Worm (Caenorhabditis elegans) whole organism, L1 larva: Measurements from ENCODE around the gene M03C11.3.

Experiments
- C16A3.4 ChIP-seq: fragments of 150-350 bp; optimal IDR thresholded peaks from 2 replicates; lab custom pipeline; 2014; ENCODE audit warnings: missing biosample characterization, missing genetic modification characterization
- Y116A8C.19 ChIP-seq: sonication (generic microtip); optimal IDR thresholded peaks from 2 replicates; lab custom pipeline; 2016; ENCODE audit warnings: missing compliant biosample characterization, missing genetic modification characterization, borderline replicate concordance
- aha-1 ChIP-seq: fragments of 150-350 bp; optimal IDR thresholded peaks from 2 replicates; lab custom pipeline; 2014; ENCODE audit warnings: missing biosample characterization, missing genetic modification characterization
- ama-1 ChIP-seq: fragments of 150-350 bp; optimal IDR thresholded peaks from 2 replicates; lab custom pipeline; 2014
- ceh-63 ChIP-seq: fragments of 200-800 bp; sonication (Bioruptor generic); optimal IDR thresholded peaks from 2 replicates; lab custom pipeline; 2018; ENCODE audit warnings: mild to moderate bottlenecking, missing genetic modification characterization, missing compliant biosample characterization
- ceh-8 ChIP-seq: fragments of 200-800 bp; sonication (Bioruptor generic); optimal IDR thresholded peaks from 2 replicates; lab custom pipeline; 2018; ENCODE audit warnings: mild to moderate bottlenecking, missing genetic modification characterization, moderate library complexity, missing compliant biosample characterization
- ceh-82 ChIP-seq, 3 experiments: fragments of 150-350 bp in 1 of 3; sonication (generic microtip) in 2 of 3; optimal IDR thresholded peaks; 2 replicates each; lab custom pipeline; 2014 to 2017; ENCODE audit warnings: missing biosample characterization in 3 of 3, missing genetic modification characterization in 3 of 3
- ceh-90 ChIP-seq: sonication (generic microtip); optimal IDR thresholded peaks from 2 replicates; lab custom pipeline; 2016; ENCODE audit warnings: missing genetic modification characterization, missing compliant biosample characterization
- dpl-1 ChIP-seq, 3 experiments: fragments of 150-350 bp in 2 of 3; sonication (generic microtip) in 1 of 3; optimal IDR thresholded peaks; 2 replicates each; lab custom pipeline; 2014 to 2017; ENCODE audit warnings: missing biosample characterization in 3 of 3, missing genetic modification characterization in 3 of 3, missing genetic modification reagents in 3 of 3
- efl-1 ChIP-seq, 4 experiments: fragments of 150-350 bp; optimal IDR thresholded peaks in 3 of 4; peaks in 1 of 4; 1 replicate in 1 of 4; 2 replicates in 3 of 4; lab custom pipeline; 2014; ENCODE audit warnings: missing biosample characterization in 2 of 4, missing genetic modification characterization in 2 of 4, missing genetic modification reagents in 2 of 4
- egl-13 ChIP-seq: sonication (generic microtip); optimal IDR thresholded peaks from 2 replicates; lab custom pipeline; 2016; ENCODE audit warnings: missing genotype, missing genetic modification reagents, missing genetic modification characterization, missing compliant biosample characterization
- elt-2 ChIP-seq: sonication (generic microtip); optimal IDR thresholded peaks from 2 replicates; lab custom pipeline; 2016; ENCODE audit warnings: missing genetic modification characterization, mild to moderate bottlenecking, inconsistent platforms, missing compliant biosample characterization, missing genetic modification reagents
- fkh-8 ChIP-seq: sonication (generic microtip); optimal IDR thresholded peaks from 2 replicates; lab custom pipeline; 2016; ENCODE audit warnings: mild to moderate bottlenecking, missing genetic modification characterization, missing compliant biosample characterization
- fos-1 ChIP-seq: fragments of 150-350 bp; optimal IDR thresholded peaks from 2 replicates; lab custom pipeline; 2014; ENCODE audit warnings: missing biosample characterization, missing genetic modification characterization
- hlh-17 ChIP-seq: fragments of 200-800 bp; sonication (Bioruptor generic); optimal IDR thresholded peaks from 2 replicates; lab custom pipeline; 2018; ENCODE audit warnings: missing genetic modification characterization, mild to moderate bottlenecking, missing compliant biosample characterization, moderate library complexity, borderline replicate concordance
- hlh-4 ChIP-seq: sonication (generic microtip); optimal IDR thresholded peaks from 2 replicates; lab custom pipeline; 2016; ENCODE audit warnings: mild to moderate bottlenecking, missing genetic modification characterization, missing compliant biosample characterization
- hpl-2 ChIP-seq: fragments of 150-350 bp; optimal IDR thresholded peaks from 2 replicates; lab custom pipeline; 2014; ENCODE audit warnings: missing biosample characterization, missing genetic modification reagents, missing genetic modification characterization
- jun-1 ChIP-seq: fragments of 150-350 bp; optimal IDR thresholded peaks from 2 replicates; lab custom pipeline; 2014; ENCODE audit warnings: missing biosample characterization, missing genetic modification reagents, missing genetic modification characterization
- lin-14 ChIP-seq: fragments of 200-800 bp; sonication (Bioruptor generic); optimal IDR thresholded peaks from 2 replicates; lab custom pipeline; 2018; ENCODE audit warnings: mild to moderate bottlenecking, missing genetic modification characterization, moderate library complexity, missing compliant biosample characterization
- lin-39 ChIP-seq: fragments of 150-350 bp; optimal IDR thresholded peaks from 2 replicates; lab custom pipeline; 2014; ENCODE audit warnings: missing biosample characterization, missing genetic modification reagents, missing genetic modification characterization
- lsy-2 ChIP-seq, 2 experiments: fragments of 150-350 bp; optimal IDR thresholded peaks; 2 replicates each; lab custom pipeline; 2014; ENCODE audit warnings: missing biosample characterization in 2 of 2, missing genetic modification characterization in 2 of 2
- mdl-1 ChIP-seq, 2 experiments: fragments of 150-350 bp; optimal IDR thresholded peaks; 2 replicates each; lab custom pipeline; 2014 to 2017; ENCODE audit warnings: missing biosample characterization in 2 of 2, missing genetic modification characterization in 2 of 2, inconsistent platforms in 1 of 2
- mep-1 ChIP-seq: fragments of 150-350 bp; optimal IDR thresholded peaks from 2 replicates; lab custom pipeline; 2014; ENCODE audit warnings: missing biosample characterization, missing genetic modification characterization
- nhr-11 ChIP-seq: fragments of 150-350 bp; optimal IDR thresholded peaks from 2 replicates; lab custom pipeline; 2014; ENCODE audit warnings: missing biosample characterization, missing genetic modification characterization
- nhr-47 ChIP-seq: sonication (generic microtip); optimal IDR thresholded peaks from 2 replicates; lab custom pipeline; 2016; ENCODE audit warnings: mild to moderate bottlenecking, missing genetic modification characterization, moderate library complexity, missing compliant biosample characterization
- nhr-71 ChIP-seq: sonication (generic microtip); optimal IDR thresholded peaks from 2 replicates; lab custom pipeline; 2016; ENCODE audit warnings: mild to moderate bottlenecking, missing genetic modification characterization, moderate library complexity, missing compliant biosample characterization
- nhr-76 ChIP-seq: sonication (generic microtip); optimal IDR thresholded peaks from 2 replicates; lab custom pipeline; 2017; ENCODE audit warnings: missing biosample characterization, missing genetic modification characterization
- pag-3 ChIP-seq: sonication (generic microtip); optimal IDR thresholded peaks from 2 replicates; lab custom pipeline; 2017; ENCODE audit warnings: missing genetic modification characterization, mild to moderate bottlenecking, missing compliant biosample characterization, antibody characterized with exemption, borderline replicate concordance; ENCODE audit not compliant: insufficient read depth
- skn-1 ChIP-seq: fragments of 150-350 bp; optimal IDR thresholded peaks from 2 replicates; lab custom pipeline; 2014; ENCODE audit warnings: missing biosample characterization, missing genetic modification characterization
- snpc-4 ChIP-seq: fragments of 150-350 bp; optimal IDR thresholded peaks from 2 replicates; lab custom pipeline; 2014; ENCODE audit warnings: missing biosample characterization, missing genetic modification characterization
- snu-23 ChIP-seq: sonication (generic microtip); optimal IDR thresholded peaks from 2 replicates; lab custom pipeline; 2016; ENCODE audit warnings: missing genetic modification characterization, missing compliant biosample characterization
- sox-4 ChIP-seq: sonication (generic microtip); optimal IDR thresholded peaks from 2 replicates; lab custom pipeline; 2016; ENCODE audit warnings: missing genetic modification characterization, missing compliant biosample characterization
- sup-37 ChIP-seq: fragments of 200-800 bp; sonication (Bioruptor generic); optimal IDR thresholded peaks from 2 replicates; lab custom pipeline; 2018; ENCODE audit warnings: mild to moderate bottlenecking, missing genetic modification characterization, missing compliant biosample characterization
- swsn-7 ChIP-seq: sonication (generic microtip); optimal IDR thresholded peaks from 2 replicates; lab custom pipeline; 2016; ENCODE audit warnings: missing genetic modification characterization, missing compliant biosample characterization
- tlp-1 ChIP-seq: fragments of 150-350 bp; optimal IDR thresholded peaks from 2 replicates; lab custom pipeline; 2014; ENCODE audit warnings: missing biosample characterization, missing genetic modification characterization
- unc-62 ChIP-seq: fragments of 150-350 bp; optimal IDR thresholded peaks from 2 replicates; lab custom pipeline; 2014; ENCODE audit warnings: missing biosample characterization, missing genetic modification reagents, missing genetic modification characterization
- unc-86 ChIP-seq: sonication (generic microtip); optimal IDR thresholded peaks from 2 replicates; lab custom pipeline; 2016; ENCODE audit warnings: missing genetic modification characterization, missing compliant biosample characterization
- zag-1 ChIP-seq: fragments of 150-350 bp; optimal IDR thresholded peaks from 2 replicates; lab custom pipeline; 2014; ENCODE audit warnings: missing biosample characterization, missing genetic modification characterization
- zip-4 ChIP-seq: fragments of 200-800 bp; sonication (Bioruptor generic); optimal IDR thresholded peaks from 2 replicates; lab custom pipeline; 2018; ENCODE audit warnings: mild to moderate bottlenecking, missing genetic modification characterization, moderate library complexity, missing compliant biosample characterization
- ztf-11 ChIP-seq, 2 experiments: sonication (generic microtip); optimal IDR thresholded peaks; 2 replicates each; lab custom pipeline; 2016 to 2017; ENCODE audit warnings: missing genetic modification characterization in 2 of 2, missing biosample characterization in 1 of 2, missing compliant biosample characterization in 1 of 2

M03C11.3 gene

DNA sequence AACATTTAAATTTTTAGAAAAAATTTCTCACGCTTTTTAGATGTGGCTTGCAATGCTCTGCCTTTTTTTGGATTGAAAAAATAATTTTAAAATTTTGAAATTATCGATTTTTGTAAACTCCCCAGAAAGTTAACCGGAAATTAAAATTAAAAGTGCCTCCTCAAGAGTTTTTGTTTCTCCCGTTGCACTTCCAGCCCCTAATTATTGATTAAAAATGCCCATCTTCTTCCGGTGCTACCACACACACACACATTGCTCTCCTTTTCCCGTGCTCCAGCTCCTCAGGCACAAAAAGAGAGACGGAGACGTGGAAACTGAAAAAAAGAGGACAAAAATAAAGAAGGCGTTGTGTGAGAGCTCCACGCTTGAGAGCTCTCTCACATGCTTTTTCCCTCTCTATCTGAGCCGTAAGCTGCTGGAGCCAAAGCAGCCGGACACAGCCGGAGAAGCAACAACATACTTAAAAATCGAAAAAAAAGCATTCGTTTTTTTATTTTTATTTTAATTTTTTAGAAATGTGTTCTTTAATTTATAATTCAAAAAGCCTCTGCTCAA is 37.4 kb upstream of the M03C11.3 start:
- TF ChIP-seq nhr-47 (tag; lab: Kevin White, UChicago): peak; percentile 30
- TF ChIP-seq sox-4 (tag; lab: Kevin White, UChicago): no peak
- no peak for TF ChIP-seq zag-1 (tag; lab: Kevin White, UChicago)
- TF ChIP-seq unc-62: no peak
- no peak for TF ChIP-seq pag-3 (tag; lab: Kevin White, UChicago)
- no peak for TF ChIP-seq snpc-4
- TF ChIP-seq mep-1 (tag; lab: Kevin White, UChicago): peak; percentile 11
- no peak for TF ChIP-seq fos-1 (tag; lab: Kevin White, UChicago)
- peak in 1 of 2 experiments; percentile 26 for TF ChIP-seq lsy-2 (tag; optimal IDR thresholded peaks at IDR 0.05; lab: Kevin White, UChicago)
- TF ChIP-seq ceh-8 (GFP tag; lab: Kevin White, UChicago): no peak
- peak; percentile 27 for TF ChIP-seq egl-13
- no peak for TF ChIP-seq C16A3.4
- TF ChIP-seq ztf-11 (tag; optimal IDR thresholded peaks at IDR 0.05; lab: Kevin White, UChicago): no peak
- no peak for TF ChIP-seq dpl-1 (GFP tag; optimal IDR thresholded peaks at IDR 0.05; lab: Kevin White, UChicago)
- TF ChIP-seq fkh-8 (tag; lab: Kevin White, UChicago): peak; percentile 69
- no peak for TF ChIP-seq hpl-2 (GFP tag; lab: Kevin White, UChicago)
- TF ChIP-seq sup-37: no peak
- no peak for TF ChIP-seq nhr-76 (tag; lab: Kevin White, UChicago)
- no peak for TF ChIP-seq ceh-90 (tag; lab: Kevin White, UChicago)
- TF ChIP-seq swsn-7: peak; percentile 11
- TF ChIP-seq jun-1 (tag; lab: Kevin White, UChicago): no peak
- peak; percentile 58 for TF ChIP-seq lin-14 (GFP tag; lab: Kevin White, UChicago)
- peak in 1 of 3 experiments; percentile 40 for TF ChIP-seq ceh-82 (tag; optimal IDR thresholded peaks at IDR 0.05; lab: Kevin White, UChicago)
- TF ChIP-seq tlp-1 (tag; lab: Kevin White, UChicago): no peak
- no peak for TF ChIP-seq ama-1 (lab: Kevin White, UChicago)
- TF ChIP-seq aha-1: no peak
- TF ChIP-seq Y116A8C.19 (tag; lab: Kevin White, UChicago): no peak
- TF ChIP-seq hlh-17: no peak
- TF ChIP-seq efl-1 (optimal IDR thresholded peaks at IDR 0.05; lab: Kevin White, UChicago): no peak
- peak in 1 of 2 experiments; percentile 85 for TF ChIP-seq efl-1 (GFP tag; optimal IDR thresholded peaks at IDR 0.05 in 1 of 2; lab: Kevin White, UChicago)
- no peak for TF ChIP-seq elt-2 (tag; lab: Kevin White, UChicago)
- TF ChIP-seq unc-86 (tag; lab: Kevin White, UChicago): peak; percentile 6

DNA sequence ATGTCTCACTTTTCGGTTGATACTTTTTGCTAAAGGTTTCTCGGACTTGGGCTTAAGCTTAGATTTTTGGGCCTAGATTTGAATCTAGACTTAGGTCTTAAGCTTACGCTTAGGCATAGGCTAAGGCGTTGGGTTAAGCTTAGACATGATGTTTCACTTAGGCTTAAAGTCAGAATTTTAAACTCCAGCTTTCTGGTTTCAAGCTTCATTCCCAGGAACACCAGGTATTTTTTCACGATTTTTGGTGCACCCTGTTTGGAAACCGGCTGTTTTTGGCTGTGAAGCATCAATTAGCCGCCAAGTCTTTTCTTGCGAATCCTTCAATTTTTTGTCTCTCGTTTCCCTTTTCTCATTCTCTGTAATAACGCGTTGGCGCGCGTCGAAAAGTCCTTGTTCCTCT is 31.0 kb upstream of the M03C11.3 start:
- TF ChIP-seq skn-1 (no peak), nhr-11 (tag; lab: Kevin White, UChicago) (no peak), lin-39 (tag; lab: Kevin White, UChicago) (no peak), sox-4 (tag; lab: Kevin White, UChicago) (no peak), nhr-71 (tag; lab: Kevin White, UChicago) (no peak), swsn-7 (no peak), unc-62 (no peak), snu-23 (GFP tag; lab: Kevin White, UChicago) (no peak), elt-2 (tag; lab: Kevin White, UChicago) (no peak), ceh-82 (tag; optimal IDR thresholded peaks at IDR 0.05; lab: Kevin White, UChicago) (no peak), zip-4 (GFP tag; lab: Kevin White, UChicago) (no peak), hlh-4 (no peak), mdl-1 (tag; optimal IDR thresholded peaks at IDR 0.05; lab: Kevin White, UChicago) (no peak), pag-3 (tag; lab: Kevin White, UChicago) (no peak), ceh-63 (no peak), fkh-8 (tag; lab: Kevin White, UChicago) (no peak)
